Worm (Caenorhabditis elegans) whole organism, L4 larva: ENCODE measurements around the gene str-81.

Source experiments
- ama-1 ChIP-seq: fragments of 150-350 bp; optimal IDR thresholded peaks from 2 replicates; lab custom pipeline; 2014; ENCODE audit warnings: inconsistent platforms, mixed read lengths
- unc-130 ChIP-seq: sonication (generic microtip); optimal IDR thresholded peaks from 2 replicates; lab custom pipeline; 2016; ENCODE audit warnings: missing genetic modification reagents, missing genetic modification characterization, missing compliant biosample characterization

- no peak for TF ChIP-seq unc-130 (GFP tag; lab: Kevin White, UChicago)
- no peak for TF ChIP-seq ama-1
These were observed 2.6 kb upstream of the str-81 start, which contains the start of gene F21D9.4 for ce11 chrV:19253520-19253919.
